Worm (Caenorhabditis elegans): ENCODE data around the gene W02F12.2.
A peak's percentile ranks its signal among the peaks of the same experiment; 100 is the strongest.

The W02F12.2 gene

ce11 chrV:6656451-6657115 is 40.9 kb downstream of the W02F12.2 start, which contains the start of gene snb-1 (continued):
- TF ChIP-seq ceh-62 (tag; optimal IDR thresholded peaks at IDR 0.05) (no peak), saeg-2 (GFP tag; IDR thresholded peaks at IDR 0.05) (no peak), zip-2 (tag; optimal IDR thresholded peaks at IDR 0.05) (no peak), nhr-6 (tag; optimal IDR thresholded peaks at IDR 0.05) (peak; percentile 34), duxl-1 (tag; optimal IDR thresholded peaks at IDR 0.05; ENCODE audit: poor library complexity) (no peak), arid-1 (GFP tag; conservative IDR thresholded peaks at IDR 0.05) (no peak), madf-5 (GFP tag; IDR thresholded peaks at IDR 0.05) (no peak), cey-2 (tag; optimal IDR thresholded peaks at IDR 0.05; ENCODE audit: borderline replicate concordance, insufficient read depth) (no peak), daf-12 (tag; optimal IDR thresholded peaks at IDR 0.05) (no peak), Y5F2A.4 (GFP tag; optimal IDR thresholded peaks at IDR 0.05) (no peak), vab-7 (GFP tag; IDR thresholded peaks at IDR 0.05) (no peak), hmg-1.1 (GFP tag; IDR thresholded peaks at IDR 0.05) (peak; percentile 39), lir-3 (tag; optimal IDR thresholded peaks at IDR 0.05) (no peak), lin-38 (GFP tag; IDR thresholded peaks at IDR 0.05) (no peak), mep-1 (tag; optimal IDR thresholded peaks at IDR 0.05) (peak; percentile 69)

- no peak for TF ChIP-seq ceh-62 (tag; optimal IDR thresholded peaks at IDR 0.05)
- no peak for TF ChIP-seq spr-3 (GFP tag; optimal IDR thresholded peaks at IDR 0.05)
- TF ChIP-seq zip-11 (GFP tag; IDR thresholded peaks at IDR 0.05): no peak
- peak; percentile 28 for TF ChIP-seq duxl-1 (tag; optimal IDR thresholded peaks at IDR 0.05; ENCODE audit: poor library complexity)
- no peak for TF ChIP-seq R02D3.7 (tag; optimal IDR thresholded peaks at IDR 0.05)
- peak; percentile 34 for TF ChIP-seq dve-1 (tag; optimal IDR thresholded peaks at IDR 0.05; ENCODE audit: insufficient read depth)
- no peak for TF ChIP-seq nhr-237 (tag; optimal IDR thresholded peaks at IDR 0.05)
- TF ChIP-seq nhr-102 (tag; optimal IDR thresholded peaks at IDR 0.05): no peak
- TF ChIP-seq fkh-10 (GFP tag; optimal IDR thresholded peaks at IDR 0.05): no peak
- no peak for TF ChIP-seq nhr-11 (tag; optimal IDR thresholded peaks at IDR 0.05)
- no peak for TF ChIP-seq spr-1 (tag; optimal IDR thresholded peaks at IDR 0.05)
- TF ChIP-seq D1046.2 (GFP tag; IDR thresholded peaks at IDR 0.05): no peak
- no peak for TF ChIP-seq tra-1 (GFP tag; IDR thresholded peaks at IDR 0.05)
- TF ChIP-seq daf-16 (GFP tag; optimal IDR thresholded peaks at IDR 0.05): no peak
- TF ChIP-seq daf-16 (tag; optimal IDR thresholded peaks at IDR 0.05): peak; percentile 25
- no peak for TF ChIP-seq F26F4.8 (GFP tag; conservative IDR thresholded peaks at IDR 0.05)
- TF ChIP-seq mxl-3 (GFP tag; optimal IDR thresholded peaks at IDR 0.05): no peak
- no peak for TF ChIP-seq ZK337.2 (GFP tag; IDR thresholded peaks at IDR 0.05)
- TF ChIP-seq nhr-42 (GFP tag; IDR thresholded peaks at IDR 0.05): no peak
- TF ChIP-seq ctbp-1 (GFP tag; IDR thresholded peaks at IDR 0.05): no peak
- peak; percentile 40; the same call in 1 of the 2 replicates for TF ChIP-seq T26A8.4 (GFP tag; IDR thresholded peaks at IDR 0.05)
- TF ChIP-seq madf-5 (GFP tag; IDR thresholded peaks at IDR 0.05): no peak
- no peak for TF ChIP-seq pha-4 (GFP tag; IDR thresholded peaks at IDR 0.05)
- TF ChIP-seq pha-4 (tag; optimal IDR thresholded peaks at IDR 0.05): no peak
- TF ChIP-seq ceh-32 (tag; optimal IDR thresholded peaks at IDR 0.05; ENCODE audit: poor library complexity): no peak
- no peak for TF ChIP-seq zip-2 (tag; optimal IDR thresholded peaks at IDR 0.05)
- TF ChIP-seq mdt-29 (GFP tag; IDR thresholded peaks at IDR 0.05): no peak
- peak; percentile 17 for TF ChIP-seq mep-1 (tag; optimal IDR thresholded peaks at IDR 0.05)
- no peak for TF ChIP-seq daf-19 (GFP tag; conservative IDR thresholded peaks at IDR 0.05)
- no peak for TF ChIP-seq ama-1 (optimal IDR thresholded peaks at IDR 0.05)
- TF ChIP-seq attf-4 (tag; optimal IDR thresholded peaks at IDR 0.05): no peak
- TF ChIP-seq lin-13 (GFP tag; optimal IDR thresholded peaks at IDR 0.05): peak; percentile 8
- TF ChIP-seq dmd-9 (GFP tag; IDR thresholded peaks at IDR 0.05): 0 out of 2 replicates have a peak, but pooled peaks have one; percentile 4
- TF ChIP-seq gei-8 (GFP tag; optimal IDR thresholded peaks at IDR 0.05): no peak
- TF ChIP-seq F10B5.3 (tag; optimal IDR thresholded peaks at IDR 0.05): no peak
- TF ChIP-seq cey-2 (tag; optimal IDR thresholded peaks at IDR 0.05; ENCODE audit: borderline replicate concordance, insufficient read depth): no peak
- peak; percentile 3 for TF ChIP-seq hlh-30 (tag; optimal IDR thresholded peaks at IDR 0.05; ENCODE audit: insufficient read depth)
- TF ChIP-seq ZK546.5 (tag; optimal IDR thresholded peaks at IDR 0.05): no peak
- TF ChIP-seq lsy-2 (tag; optimal IDR thresholded peaks at IDR 0.05): peak in 1 of 2 experiments; percentile 53
Measured at ce11 chrV:6655174-6655573, 42.3 kb downstream of the W02F12.2 start, which contains the start of gene syx-18. syx-18 (minus strand) TSS chrV:6655449.

Data from whole organism, L4 larva.